Fruit fly (Drosophila melanogaster): Measurements from ENCODE around the gene EloA.
A peak's percentile ranks its signal among the peaks of the same experiment; 100 is the strongest.

EloA gene

dm6 chr3R:23278704-23279379 is 27.5 kb downstream of the EloA start (continued):
- TF ChIP-seq Ets97D (GFP tag; optimal IDR thresholded peaks at IDR 0.05) = peak; percentile 29
- no peak for TF ChIP-seq CG12299 (tag; optimal IDR thresholded peaks at IDR 0.05)
- TF ChIP-seq CG3163 (GFP tag; optimal IDR thresholded peaks at IDR 0.05) = no peak
- no peak for TF ChIP-seq bab2 (GFP tag; optimal IDR thresholded peaks at IDR 0.05)
- no peak for TF ChIP-seq lola (GFP tag; optimal IDR thresholded peaks at IDR 0.05)
- no peak for TF ChIP-seq caup (GFP tag; optimal IDR thresholded peaks at IDR 0.05; ENCODE audit: severe bottlenecking)
- no peak for TF ChIP-seq CG9215 (GFP tag; IDR thresholded peaks at IDR 0.05)
- TF ChIP-seq hbn (GFP tag; IDR thresholded peaks at IDR 0.05; ENCODE audit: partially characterized antibody) = no peak
- no peak for TF ChIP-seq mld (GFP tag; IDR thresholded peaks at IDR 0.05; ENCODE audit: partially characterized antibody)
- TF ChIP-seq CG10321 (GFP tag; IDR thresholded peaks at IDR 0.05) = peak; percentile 58
- no peak for TF ChIP-seq tx (GFP tag; optimal IDR thresholded peaks at IDR 0.05)
- TF ChIP-seq vvl (GFP tag; IDR thresholded peaks at IDR 0.05) = no peak
- TF ChIP-seq gce (GFP tag; IDR thresholded peaks at IDR 0.05) = no peak
- TF ChIP-seq CG7357 (GFP tag; IDR thresholded peaks at IDR 0.05) = no peak
- TF ChIP-seq CG17802 (tag; optimal IDR thresholded peaks at IDR 0.05) = no peak
- peak; percentile 27 for TF ChIP-seq Nf-YC (tag; optimal IDR thresholded peaks at IDR 0.05)
- peak; percentile 2 to 85 for TF ChIP-seq insv (GFP tag; optimal IDR thresholded peaks at IDR 0.05)
- no peak for TF ChIP-seq pan (optimal IDR thresholded peaks at IDR 0.05)
- TF ChIP-seq pan (GFP tag; optimal IDR thresholded peaks at IDR 0.05 in 1 of 2, IDR thresholded peaks at IDR 0.05 in 1 of 2) = no peak
- TF ChIP-seq CG7556 (GFP tag; optimal IDR thresholded peaks at IDR 0.05) = no peak

dm6 chr3R:23279834-23280233 is 28.5 kb downstream of the EloA start:
- 0 out of 3 replicates have a peak, but pooled peaks have one; percentile 29 for TF ChIP-seq CG34422 (GFP tag; IDR thresholded peaks at IDR 0.05)
- TF ChIP-seq CG14050 (GFP tag; IDR thresholded peaks at IDR 0.05) = no peak
- TF ChIP-seq Med (GFP tag) = peak; percentile 45
- TF ChIP-seq lmd (GFP tag; IDR thresholded peaks at IDR 0.05) = peak; percentile 29; the same call in 1 of the 2 replicates
- TF ChIP-seq row (GFP tag; IDR thresholded peaks at IDR 0.05) = peak; percentile 34; the same call in 1 of the 3 replicates
- peak; percentile 7 for TF ChIP-seq phol (tag; optimal IDR thresholded peaks at IDR 0.05)
- peak; percentile 0 for TF ChIP-seq lab (GFP tag; optimal IDR thresholded peaks at IDR 0.05)
- 0 out of 3 replicates have a peak, but pooled peaks have one; percentile 20 for TF ChIP-seq CG3726 (GFP tag; IDR thresholded peaks at IDR 0.05)
- TF ChIP-seq Trl (optimal IDR thresholded peaks at IDR 0.05) = peak in 1 of 2 experiments; percentile 11
- peak; percentile 11 for TF ChIP-seq Trl (GFP tag; optimal IDR thresholded peaks at IDR 0.05)
- TF ChIP-seq slp2 (GFP tag; optimal IDR thresholded peaks at IDR 0.05) = no peak
- TF ChIP-seq Xrp1 (GFP tag; IDR thresholded peaks at IDR 0.05) = peak; percentile 43
- TF ChIP-seq CG9727 (GFP tag; optimal IDR thresholded peaks at IDR 0.05) = peak; percentile 18
- no peak for TF ChIP-seq CG4707 (GFP tag; optimal IDR thresholded peaks at IDR 0.05)
- TF ChIP-seq CG30403 (GFP tag; optimal IDR thresholded peaks at IDR 0.05) = peak; percentile 5
- TF ChIP-seq CG12391 (tag; optimal IDR thresholded peaks at IDR 0.05) = peak; percentile 7
- no peak for TF ChIP-seq Ada2b (GFP tag; IDR thresholded peaks at IDR 0.05)
- TF ChIP-seq CG7786 (GFP tag; optimal IDR thresholded peaks at IDR 0.05) = peak; percentile 21
- TF ChIP-seq CG31224 (GFP tag; IDR thresholded peaks at IDR 0.05) = 0 out of 2 replicates have a peak, but pooled peaks have one; percentile 13
- peak; percentile 4 for TF ChIP-seq dmrt11E (tag; optimal IDR thresholded peaks at IDR 0.05)
- TF ChIP-seq al (GFP tag; IDR thresholded peaks at IDR 0.05) = no peak
- TF ChIP-seq sens (GFP tag) = peak; percentile 58
- peak; percentile 14 for TF ChIP-seq CG1603 (tag; optimal IDR thresholded peaks at IDR 0.05)
